Worm (Caenorhabditis elegans): ENCODE results near the gene msp-38.

The msp-38 gene

DNA sequence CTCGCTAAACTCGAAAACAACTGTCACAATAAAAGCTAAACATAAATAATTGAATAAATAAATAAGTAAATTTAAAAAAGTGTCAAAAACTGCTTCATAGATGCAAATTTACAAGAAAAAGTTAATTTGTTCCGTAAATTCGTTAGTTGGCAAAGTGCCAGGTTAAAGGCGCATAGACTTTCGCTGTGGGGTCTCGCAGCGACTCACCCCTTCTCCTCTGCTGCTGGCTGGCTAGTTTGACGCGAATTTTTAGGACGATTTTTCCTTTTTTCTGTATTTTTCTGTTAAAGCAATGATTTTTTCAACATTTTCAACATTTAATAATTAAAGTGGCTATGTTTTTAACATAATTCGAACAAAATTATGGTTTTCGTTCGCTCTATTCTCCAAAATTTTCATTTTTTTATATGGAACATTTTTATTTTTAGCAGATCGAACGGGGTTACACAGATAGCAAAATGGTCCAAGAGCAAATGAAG lies 32.8 kb upstream of the msp-38 start, which contains the start of gene rack-1:
Gene rack-1 (plus strand): TSS at position 429 of the 479 bp plus-strand sequence.
- TF ChIP-seq ceh-2 (tag; optimal IDR thresholded peaks at IDR 0.05) = no peak
- peak; percentile 11 for TF ChIP-seq ceh-31 (tag; optimal IDR thresholded peaks at IDR 0.05)
- TF ChIP-seq F13H6.1 (tag; optimal IDR thresholded peaks at IDR 0.05) = no peak
- no peak for TF ChIP-seq sox-2 (GFP tag; IDR thresholded peaks at IDR 0.05)
- TF ChIP-seq fax-1 (tag; optimal IDR thresholded peaks at IDR 0.05) = peak; percentile 3
- peak; percentile 20 for TF ChIP-seq nfya-1 (tag; optimal IDR thresholded peaks at IDR 0.05)
- no peak for TF ChIP-seq ref-2 (tag; optimal IDR thresholded peaks at IDR 0.05)
- TF ChIP-seq unc-42 (tag; optimal IDR thresholded peaks at IDR 0.05) = peak; percentile 66
- TF ChIP-seq ahr-1 (tag; optimal IDR thresholded peaks at IDR 0.05) = no peak
- no peak for TF ChIP-seq pha-4 (tag; optimal IDR thresholded peaks at IDR 0.05)

ce11 chrIV:10174932-10175732 lies 31.6 kb upstream of the msp-38 start:
- TF ChIP-seq K09A11.1 (tag; optimal IDR thresholded peaks at IDR 0.05; ENCODE audit: insufficient read depth) = no peak
- TF ChIP-seq pha-4 (tag; optimal IDR thresholded peaks at IDR 0.05) = no peak
- TF ChIP-seq che-1 (tag; optimal IDR thresholded peaks at IDR 0.05) = peak; percentile 27
- peak; percentile 47 for TF ChIP-seq tbx-2 (tag; optimal IDR thresholded peaks at IDR 0.05)
- peak; percentile 92 for TF ChIP-seq elt-2 (tag; optimal IDR thresholded peaks at IDR 0.05)
- no peak for TF ChIP-seq eyg-1 (tag; optimal IDR thresholded peaks at IDR 0.05)
- peak; percentile 50 for TF ChIP-seq C08G9.2 (tag; optimal IDR thresholded peaks at IDR 0.05)
- peak; percentile 25 for TF ChIP-seq pqm-1 (tag; optimal IDR thresholded peaks at IDR 0.05)
- no peak for TF ChIP-seq T23F11.4 (GFP tag; optimal IDR thresholded peaks at IDR 0.05)
- TF ChIP-seq unc-42 (tag; optimal IDR thresholded peaks at IDR 0.05) = no peak
- TF ChIP-seq syd-9 (tag; optimal IDR thresholded peaks at IDR 0.05) = peak; percentile 9
- TF ChIP-seq mec-3 (tag; optimal IDR thresholded peaks at IDR 0.05; ENCODE audit: borderline replicate concordance) = no peak
- TF ChIP-seq ttx-3 (tag; optimal IDR thresholded peaks at IDR 0.05) = no peak
- TF ChIP-seq fax-1 (tag; optimal IDR thresholded peaks at IDR 0.05) = no peak
- TF ChIP-seq rnt-1 (tag; optimal IDR thresholded peaks at IDR 0.05) = peak; percentile 43
- TF ChIP-seq ceh-2 (tag; optimal IDR thresholded peaks at IDR 0.05) = no peak
- peak; percentile 1 for TF ChIP-seq ceh-31 (tag; optimal IDR thresholded peaks at IDR 0.05)
- no peak for TF ChIP-seq F13H6.1 (tag; optimal IDR thresholded peaks at IDR 0.05)
- TF ChIP-seq hlh-8 (tag; optimal IDR thresholded peaks at IDR 0.05) = no peak
- no peak for TF ChIP-seq ahr-1 (tag; optimal IDR thresholded peaks at IDR 0.05)
- TF ChIP-seq gmeb-2 (tag; optimal IDR thresholded peaks at IDR 0.05) = no peak
- TF ChIP-seq npax-4 (tag; optimal IDR thresholded peaks at IDR 0.05) = no peak
- TF ChIP-seq nfya-1 (tag; optimal IDR thresholded peaks at IDR 0.05) = peak; percentile 39

- TF ChIP-seq unc-42 (tag; optimal IDR thresholded peaks at IDR 0.05) (peak; percentile 24), ceh-14 (tag; optimal IDR thresholded peaks at IDR 0.05) (no peak)
These were observed 30.8 kb upstream of the msp-38 start, which contains the start of gene pxf-1 for ce11 chrIV:10174328-10174727. Gene pxf-1 (minus strand): TSS chrIV:10174341.

DNA sequence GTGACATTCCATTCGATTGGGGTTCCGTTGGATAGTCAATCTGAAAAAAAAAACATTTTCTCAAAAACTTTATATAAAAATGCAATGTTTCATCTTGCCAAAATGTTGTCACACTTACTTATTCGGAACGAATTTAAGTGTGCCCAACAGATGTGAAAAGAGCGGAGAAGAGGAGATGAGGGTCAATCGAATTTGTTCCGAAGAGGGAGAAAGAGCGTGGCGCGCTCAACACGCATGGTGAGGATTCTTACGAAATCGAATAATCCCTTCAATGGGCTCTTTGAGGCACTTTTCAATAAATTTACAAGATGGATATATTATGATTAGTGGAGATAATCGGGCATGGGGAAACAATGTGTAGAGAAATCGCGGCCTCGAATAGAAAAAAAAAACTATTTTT lies 27.3 kb upstream of the msp-38 start:
- TF ChIP-seq tbx-7 (tag; optimal IDR thresholded peaks at IDR 0.05) (no peak), F13H6.1 (tag; optimal IDR thresholded peaks at IDR 0.05) (no peak), dmd-4 (tag; optimal IDR thresholded peaks at IDR 0.05; ENCODE audit: borderline replicate concordance) (no peak), ref-2 (tag; optimal IDR thresholded peaks at IDR 0.05) (no peak), unc-42 (tag; optimal IDR thresholded peaks at IDR 0.05) (peak; percentile 100)

ce11 chrIV:10164086-10164485 lies 20.5 kb upstream of the msp-38 start:
- TF ChIP-seq pqm-1 (tag; optimal IDR thresholded peaks at IDR 0.05) (no peak), odd-2 (tag; optimal IDR thresholded peaks at IDR 0.05) (no peak)

DNA sequence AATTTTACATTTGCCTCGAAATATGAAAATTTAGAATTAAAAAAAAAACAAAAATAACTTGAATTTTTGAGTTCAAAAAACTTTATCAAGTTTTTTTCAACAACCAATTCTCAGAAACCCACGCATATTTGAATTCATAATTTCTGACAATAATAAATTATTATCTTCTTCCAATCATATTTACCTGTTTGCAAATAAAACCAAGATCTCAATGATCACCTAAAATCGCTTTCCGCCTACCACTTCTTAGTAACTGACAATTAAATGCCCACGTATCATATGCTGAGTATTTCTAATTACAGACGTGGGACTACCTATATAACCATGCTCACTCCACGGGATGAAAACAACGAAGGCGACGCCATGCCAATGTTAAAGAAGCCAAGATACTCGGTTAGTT lies 18.2 kb upstream of the msp-38 start, which contains the start of gene pps-1:
Gene pps-1 (plus strand): TSS at position 301 of the 400 bp plus-strand sequence.
- TF ChIP-seq F13H6.1 (tag; optimal IDR thresholded peaks at IDR 0.05) = no peak
- TF ChIP-seq ceh-31 (tag; optimal IDR thresholded peaks at IDR 0.05) = no peak
- no peak for TF ChIP-seq lin-11 (tag; optimal IDR thresholded peaks at IDR 0.05)
